Worm (Caenorhabditis elegans) whole organism, L3 larva: ENCODE measurements around the gene vha-14.

ENCODE experiments used
- aly-2 ChIP-seq: fragments of 150-350 bp; optimal IDR thresholded peaks from 2 replicates; lab custom pipeline; 2014; ENCODE audit warnings: missing biosample characterization, missing genetic modification characterization
- ama-1 ChIP-seq: fragments of 150-350 bp; optimal IDR thresholded peaks from 2 replicates; lab custom pipeline; 2018
- fkh-10 ChIP-seq: sonication (generic microtip); optimal IDR thresholded peaks from 2 replicates; lab custom pipeline; 2017; ENCODE audit warnings: missing biosample characterization, missing genetic modification reagents, missing genetic modification characterization
- lin-15B ChIP-seq: fragments of 150-350 bp; optimal IDR thresholded peaks from 2 replicates; lab custom pipeline; 2014; ENCODE audit warnings: missing biosample characterization, missing genetic modification characterization
- lin-39 ChIP-seq: fragments of 150-350 bp; optimal IDR thresholded peaks from 2 replicates; lab custom pipeline; 2018; ENCODE audit warnings: missing biosample characterization, missing genetic modification reagents, missing genetic modification characterization
- mdl-1 ChIP-seq: fragments of 150-350 bp; optimal IDR thresholded peaks from 2 replicates; lab custom pipeline; 2014; ENCODE audit warnings: missing biosample characterization, missing genetic modification characterization
- nhr-12 ChIP-seq: fragments of 150-350 bp; optimal IDR thresholded peaks from 2 replicates; lab custom pipeline; 2014; ENCODE audit warnings: missing biosample characterization, missing genetic modification characterization
- nhr-25 ChIP-seq: sonication (generic microtip); optimal IDR thresholded peaks from 2 replicates; lab custom pipeline; 2017; ENCODE audit warnings: missing biosample characterization, missing genetic modification characterization
- skn-1 ChIP-seq: fragments of 150-350 bp; optimal IDR thresholded peaks from 2 replicates; lab custom pipeline; 2014; ENCODE audit warnings: missing biosample characterization, missing genetic modification characterization
- tbx-2 ChIP-seq: sonication (generic microtip); optimal IDR thresholded peaks from 2 replicates; lab custom pipeline; 2016; ENCODE audit warnings: mild to moderate bottlenecking, missing genetic modification characterization, missing compliant biosample characterization

DNA sequence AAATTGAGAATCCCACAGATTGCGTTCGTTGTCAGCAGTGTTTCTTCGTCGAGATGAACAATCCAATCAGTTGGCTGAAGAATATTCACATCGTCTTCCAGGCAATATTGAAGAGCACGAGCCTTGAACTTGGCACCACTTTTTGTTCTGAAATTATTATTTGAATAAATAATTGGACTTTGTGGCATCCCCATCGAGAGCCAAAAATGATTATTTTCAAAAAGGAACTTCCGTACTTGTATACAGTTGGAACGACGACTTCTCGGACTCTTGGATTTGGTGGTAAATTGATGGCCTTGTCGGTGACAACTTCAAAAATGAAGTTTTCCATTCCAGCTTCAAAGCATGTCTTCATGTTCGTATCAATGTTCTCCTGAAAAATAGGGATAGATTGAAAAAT is 35.9 kb upstream of the vha-14 start:
- TF ChIP-seq aly-2 (tag; lab: Kevin White, UChicago): no peak
- TF ChIP-seq tbx-2: no peak
- TF ChIP-seq nhr-25 (tag; lab: Kevin White, UChicago): no peak
- TF ChIP-seq lin-39 (tag; lab: Kevin White, UChicago): no peak
- no peak for TF ChIP-seq nhr-12 (tag; lab: Kevin White, UChicago)
- no peak for TF ChIP-seq fkh-10
- no peak for TF ChIP-seq skn-1 (tag; lab: Kevin White, UChicago)
- TF ChIP-seq ama-1 (lab: Kevin White, UChicago): no peak
- no peak for TF ChIP-seq lin-15B (tag; lab: Kevin White, UChicago)
- TF ChIP-seq mdl-1 (tag; lab: Kevin White, UChicago): no peak
